Worm (Caenorhabditis elegans) whole organism, midembryonic: ENCODE measurements around the gene daf-4.

Source experiments
- flt-1 ChIP-seq: fragments of 200-800 bp; sonication (Bioruptor generic); IDR thresholded peaks from 2 replicates; pipeline ENCODE4 v1.3.6; 2022; ENCODE audit warnings: missing genetic modification characterization, missing compliant biosample characterization
- klf-2 ChIP-seq: fragments of 200-800 bp; sonication (Bioruptor generic); conservative IDR thresholded peaks from 2 replicates; pipeline ENCODE4 v1.3.6; 2022; ENCODE audit warnings: missing genetic modification reagents, missing genetic modification characterization, missing compliant biosample characterization
- med-1 ChIP-seq: sonication (generic microtip); optimal IDR thresholded peaks from 2 replicates; lab custom pipeline; 2017; ENCODE audit warnings: missing genetic modification characterization, mild to moderate bottlenecking, missing compliant biosample characterization, antibody characterized with exemption, missing genetic modification reagents; ENCODE audit not compliant: insufficient read depth
- ref-1 ChIP-seq: fragments of 200-800 bp; sonication (Bioruptor generic); conservative IDR thresholded peaks from 2 replicates; pipeline ENCODE4 v1.3.6; 2022; ENCODE audit warnings: missing genetic modification reagents, missing genetic modification characterization, missing compliant biosample characterization
- ztf-29 ChIP-seq: fragments of 200-800 bp; sonication (Bioruptor generic); IDR thresholded peaks from 2 replicates; pipeline ENCODE4 v1.3.6; 2022; ENCODE audit warnings: missing genetic modification reagents, missing genetic modification characterization, missing compliant biosample characterization

- TF ChIP-seq ztf-29 (GFP tag; lab: Robert Waterston, UW) (no peak), klf-2 (GFP tag; lab: Robert Waterston, UW) (no peak), ref-1 (GFP tag; lab: Robert Waterston, UW) (no peak), med-1 (GFP tag; lab: Kevin White, UChicago) (no peak), flt-1 (GFP tag; lab: Robert Waterston, UW) (no peak)
Observed at ce11 chrIII:5591668-5592149, 33.2 kb upstream of the daf-4 start, which contains the start of the genes ddx-15 and ucr-1.
